Fruit fly (Drosophila melanogaster) whole organism, embryonic: ENCODE data around the gene CG15522.

Experiments
- B-H2 ChIP-seq: fragments of 200-800 bp; sonication (Bioruptor generic); optimal IDR thresholded peaks from 2 replicates; lab custom pipeline; 2018; ENCODE audit warnings: missing biosample characterization, mild to moderate bottlenecking, missing genetic modification characterization
- Bteb2 ChIP-seq: fragments of 200-800 bp; sonication (Bioruptor generic); optimal IDR thresholded peaks from 2 replicates; lab custom pipeline; 2016; ENCODE audit warnings: missing biosample characterization, missing genetic modification characterization
- C15 ChIP-seq: fragments of 200-800 bp; sonication (Bioruptor generic); IDR thresholded peaks from 3 replicates; pipeline ENCODE4 v1.3.6; 2022; ENCODE audit warnings: missing biosample characterization, missing genetic modification characterization
- CG11723 ChIP-seq: fragments of 200-800 bp; sonication (Bioruptor generic); optimal IDR thresholded peaks from 2 replicates; lab custom pipeline; 2017; ENCODE audit warnings: missing biosample characterization, mild to moderate bottlenecking, missing genetic modification characterization
- CG16813 ChIP-seq: fragments of 200-800 bp; sonication (Bioruptor generic); IDR thresholded peaks from 3 replicates; pipeline ENCODE4 v1.3.6; 2022; ENCODE audit warnings: missing biosample characterization, missing genetic modification characterization; ENCODE audit not compliant: partially characterized antibody
- CG17912 ChIP-seq: fragments of 200-800 bp; sonication (Bioruptor generic); optimal IDR thresholded peaks from 2 replicates; lab custom pipeline; 2018; ENCODE audit warnings: missing biosample characterization, mild to moderate bottlenecking, missing genetic modification characterization
- CG3065 ChIP-seq: fragments of 200-800 bp; sonication (Bioruptor generic); optimal IDR thresholded peaks from 2 replicates; lab custom pipeline; 2016; ENCODE audit warnings: missing biosample characterization, missing genetic modification characterization
- CG31388 ChIP-seq: fragments of 200-800 bp; sonication (Bioruptor generic); optimal IDR thresholded peaks from 2 replicates; lab custom pipeline; 2016; ENCODE audit warnings: missing biosample characterization, missing genetic modification characterization
- CG32767 ChIP-seq: fragments of 200-800 bp; sonication (Bioruptor generic); IDR thresholded peaks from 2 replicates; pipeline ENCODE4 v1.3.6; 2022; ENCODE audit warnings: missing biosample characterization, missing genetic modification characterization
- CG32772 ChIP-seq: fragments of 200-800 bp; sonication (Bioruptor generic); IDR thresholded peaks from 2 replicates; pipeline ENCODE4 v1.3.6; 2022; ENCODE audit warnings: missing biosample characterization, missing genetic modification characterization
- CG3838 ChIP-seq: fragments of 200-800 bp; sonication (Bioruptor generic); optimal IDR thresholded peaks from 3 replicates; lab custom pipeline; 2016; ENCODE audit warnings: missing biosample characterization, missing genetic modification characterization
- CG3995 ChIP-seq: fragments of 200-800 bp; sonication (Bioruptor generic); optimal IDR thresholded peaks from 3 replicates; lab custom pipeline; 2016; ENCODE audit warnings: missing biosample characterization, missing genetic modification characterization
- CG4360 ChIP-seq: fragments of 200-800 bp; sonication (Bioruptor generic); IDR thresholded peaks from 2 replicates; pipeline ENCODE4 v1.3.6; 2022; ENCODE audit warnings: missing biosample characterization, missing genetic modification characterization
- CG4854 ChIP-seq: fragments of 200-800 bp; sonication (Bioruptor generic); optimal IDR thresholded peaks from 2 replicates; lab custom pipeline; 2016; ENCODE audit warnings: missing biosample characterization, missing genetic modification characterization, inconsistent platforms
- CG5180 ChIP-seq: fragments of 200-800 bp; sonication (Bioruptor generic); optimal IDR thresholded peaks from 3 replicates; lab custom pipeline; 2017; ENCODE audit warnings: missing biosample characterization, missing genetic modification characterization, mild to moderate bottlenecking, moderate library complexity, missing genetic modification reagents
- CG6813 ChIP-seq: fragments of 200-800 bp; sonication (Bioruptor generic); optimal IDR thresholded peaks from 2 replicates; lab custom pipeline; 2017; ENCODE audit warnings: missing biosample characterization, missing genetic modification characterization, mild to moderate bottlenecking, moderate library complexity, missing genetic modification reagents
- CG7357 ChIP-seq: fragments of 200-800 bp; sonication (Bioruptor generic); IDR thresholded peaks from 3 replicates; pipeline ENCODE4 v1.3.6; 2022; ENCODE audit warnings: missing biosample characterization, missing genetic modification characterization
- CG9437 ChIP-seq: fragments of 200-800 bp; sonication (Bioruptor generic); optimal IDR thresholded peaks from 2 replicates; lab custom pipeline; 2018; ENCODE audit warnings: missing biosample characterization, mild to moderate bottlenecking, missing genetic modification characterization
- CHES-1-like ChIP-seq: fragments of 200-800 bp; sonication (Bioruptor generic); optimal IDR thresholded peaks from 2 replicates; lab custom pipeline; 2016; ENCODE audit warnings: missing biosample characterization, missing genetic modification characterization
- CTCF ChIP-seq: fragments of 200-800 bp; sonication (Bioruptor generic); optimal IDR thresholded peaks from 2 replicates; lab custom pipeline; 2017; ENCODE audit warnings: missing biosample characterization, mild to moderate bottlenecking, missing genetic modification characterization, moderate library complexity
- Dek ChIP-seq: fragments of 200-800 bp; sonication (Bioruptor generic); optimal IDR thresholded peaks from 3 replicates; lab custom pipeline; 2019; ENCODE audit warnings: missing biosample characterization, mild to moderate bottlenecking, missing genetic modification characterization, moderate library complexity
- Ets65A ChIP-seq: fragments of 200-800 bp; sonication (Bioruptor generic); peaks from one replicate; lab custom pipeline; 2016; ENCODE audit warnings: missing biosample characterization, missing genetic modification characterization
- Ets97D ChIP-seq: fragments of 200-800 bp; sonication (Bioruptor generic); optimal IDR thresholded peaks from 3 replicates; lab custom pipeline; 2016; ENCODE audit warnings: missing biosample characterization, missing genetic modification characterization
- HLH54F ChIP-seq: fragments of 200-800 bp; sonication (Bioruptor generic); optimal IDR thresholded peaks from 3 replicates; lab custom pipeline; 2016; ENCODE audit warnings: missing biosample characterization, missing genetic modification characterization
- NC2β ChIP-seq: fragments of 200-800 bp; sonication (Bioruptor generic); optimal IDR thresholded peaks from 2 replicates; lab custom pipeline; 2016; ENCODE audit warnings: missing biosample characterization, missing genetic modification characterization
- NFAT ChIP-seq: fragments of 200-800 bp; sonication (Bioruptor generic); IDR thresholded peaks from 2 replicates; pipeline ENCODE4 v1.3.6; 2022; ENCODE audit warnings: missing biosample characterization, missing genetic modification characterization
- Ptx1 ChIP-seq: fragments of 200-800 bp; sonication (Bioruptor generic); IDR thresholded peaks from 2 replicates; pipeline ENCODE4 v1.3.6; 2022; ENCODE audit warnings: missing biosample characterization, missing genetic modification characterization
- Side ChIP-seq: fragments of 200-800 bp; sonication (Bioruptor generic); optimal IDR thresholded peaks from 2 replicates; lab custom pipeline; 2016; ENCODE audit warnings: missing biosample characterization, missing genetic modification characterization
- Trl ChIP-seq, 3 experiments: fragments of >200 bp in 2 of 3; fragments of 200-800 bp in 1 of 3; sonication (Bioruptor generic) in 1 of 3; optimal IDR thresholded peaks; 2 replicates in 1 of 3; 3 replicates in 2 of 3; lab custom pipeline; 2016 to 2017; ENCODE audit warnings: missing biosample characterization in 1 of 3, missing genetic modification characterization in 1 of 3
- Usf ChIP-seq: fragments of 200-800 bp; sonication (Bioruptor generic); optimal IDR thresholded peaks from 2 replicates; lab custom pipeline; 2017; ENCODE audit warnings: missing genotype, missing biosample characterization, missing genetic modification characterization
- Xrp1 ChIP-seq: fragments of 200-800 bp; sonication (Bioruptor generic); IDR thresholded peaks from 2 replicates; pipeline ENCODE4 v1.3.6; 2022; ENCODE audit warnings: missing biosample characterization, missing genetic modification characterization
- ac ChIP-seq: fragments of 200-800 bp; sonication (Bioruptor generic); optimal IDR thresholded peaks from 3 replicates; lab custom pipeline; 2017; ENCODE audit warnings: missing biosample characterization, mild to moderate bottlenecking, missing genetic modification characterization
- bsh ChIP-seq, 2 experiments: fragments of 200-800 bp; sonication (Bioruptor generic); optimal IDR thresholded peaks; 2 replicates each; lab custom pipeline; 2017 to 2018; ENCODE audit warnings: mild to moderate bottlenecking in 2 of 2, missing biosample characterization in 2 of 2, missing genetic modification characterization in 2 of 2, moderate library complexity in 1 of 2
- chinmo ChIP-seq: fragments of 200-800 bp; sonication (Bioruptor generic); IDR thresholded peaks from 4 replicates; pipeline ENCODE4 v1.3.6; 2022; ENCODE audit warnings: missing biosample characterization, missing genetic modification characterization; ENCODE audit not compliant: partially characterized antibody
- crc ChIP-seq: fragments of 200-800 bp; sonication (Bioruptor generic); optimal IDR thresholded peaks from 2 replicates; lab custom pipeline; 2016; ENCODE audit warnings: missing biosample characterization, missing genetic modification characterization
- dan ChIP-seq: fragments of 200-800 bp; sonication (Bioruptor generic); IDR thresholded peaks from 2 replicates; pipeline ENCODE4 v1.3.6; 2022; ENCODE audit warnings: missing biosample characterization, missing genetic modification characterization
- dati ChIP-seq: fragments of 200-800 bp; sonication (Bioruptor generic); IDR thresholded peaks from 2 replicates; pipeline ENCODE4 v1.3.6; 2022; ENCODE audit warnings: missing biosample characterization, missing genetic modification characterization
- dimm ChIP-seq: fragments of 200-800 bp; sonication (Bioruptor generic); IDR thresholded peaks from 2 replicates; pipeline ENCODE4 v1.3.6; 2022; ENCODE audit warnings: missing biosample characterization, missing genetic modification characterization
- dmrt99B ChIP-seq: fragments of 200-800 bp; sonication (Bioruptor generic); optimal IDR thresholded peaks from 2 replicates; lab custom pipeline; 2018; ENCODE audit warnings: missing biosample characterization, mild to moderate bottlenecking, missing genetic modification characterization, moderate library complexity
- en ChIP-seq: fragments of 200-800 bp; sonication (Bioruptor generic); optimal IDR thresholded peaks from 2 replicates; lab custom pipeline; 2016; ENCODE audit warnings: missing biosample characterization, missing genetic modification characterization
- esg ChIP-seq: fragments of 200-800 bp; sonication (Bioruptor generic); conservative IDR thresholded peaks from 2 replicates; pipeline ENCODE4 v1.3.6; 2022; ENCODE audit warnings: missing biosample characterization, missing genetic modification characterization
- fd102C ChIP-seq: fragments of 200-800 bp; sonication (Bioruptor generic); optimal IDR thresholded peaks from 2 replicates; lab custom pipeline; 2018; ENCODE audit warnings: missing biosample characterization, mild to moderate bottlenecking, missing genetic modification characterization, moderate library complexity
- fd96Cb ChIP-seq: fragments of 200-800 bp; sonication (Bioruptor generic); optimal IDR thresholded peaks from 2 replicates; lab custom pipeline; 2018; ENCODE audit warnings: missing biosample characterization, mild to moderate bottlenecking, missing genetic modification characterization, moderate library complexity
- gcm2 ChIP-seq: fragments of 200-800 bp; sonication (Bioruptor generic); optimal IDR thresholded peaks from 2 replicates; lab custom pipeline; 2016; ENCODE audit warnings: missing biosample characterization, missing genetic modification characterization
- gfzf ChIP-seq: fragments of 200-800 bp; sonication (Bioruptor generic); optimal IDR thresholded peaks from 2 replicates; lab custom pipeline; 2016; ENCODE audit warnings: missing biosample characterization, mild to moderate bottlenecking, missing genetic modification characterization, moderate library complexity
- grn ChIP-seq: fragments of 200-800 bp; sonication (Bioruptor generic); optimal IDR thresholded peaks from 3 replicates; lab custom pipeline; 2017; ENCODE audit warnings: missing biosample characterization, missing genetic modification characterization
- ham ChIP-seq: fragments of 200-800 bp; sonication (Bioruptor generic); IDR thresholded peaks from 2 replicates; pipeline ENCODE4 v1.3.6; 2022; ENCODE audit warnings: missing biosample characterization, missing genetic modification characterization
- luna ChIP-seq: fragments of 200-800 bp; sonication (Bioruptor generic); optimal IDR thresholded peaks from 2 replicates; lab custom pipeline; 2016; ENCODE audit warnings: missing biosample characterization, missing genetic modification characterization
- maf-S ChIP-seq: fragments of 200-800 bp; sonication (Bioruptor generic); optimal IDR thresholded peaks from 2 replicates; lab custom pipeline; 2016; ENCODE audit warnings: missing biosample characterization, missing genetic modification characterization
- odd ChIP-seq: fragments of 200-800 bp; sonication (Bioruptor generic); optimal IDR thresholded peaks from 2 replicates; lab custom pipeline; 2017; ENCODE audit warnings: missing biosample characterization, mild to moderate bottlenecking, missing genetic modification characterization
- pum ChIP-seq: fragments of 200-800 bp; sonication (Bioruptor generic); optimal IDR thresholded peaks from 2 replicates; lab custom pipeline; 2016; ENCODE audit warnings: missing biosample characterization, missing genetic modification characterization
- tap ChIP-seq: fragments of 200-800 bp; optimal IDR thresholded peaks from 3 replicates; lab custom pipeline; 2019; ENCODE audit warnings: missing biosample characterization, mild to moderate bottlenecking, missing genetic modification characterization, moderate library complexity

Gene CG15522

DNA sequence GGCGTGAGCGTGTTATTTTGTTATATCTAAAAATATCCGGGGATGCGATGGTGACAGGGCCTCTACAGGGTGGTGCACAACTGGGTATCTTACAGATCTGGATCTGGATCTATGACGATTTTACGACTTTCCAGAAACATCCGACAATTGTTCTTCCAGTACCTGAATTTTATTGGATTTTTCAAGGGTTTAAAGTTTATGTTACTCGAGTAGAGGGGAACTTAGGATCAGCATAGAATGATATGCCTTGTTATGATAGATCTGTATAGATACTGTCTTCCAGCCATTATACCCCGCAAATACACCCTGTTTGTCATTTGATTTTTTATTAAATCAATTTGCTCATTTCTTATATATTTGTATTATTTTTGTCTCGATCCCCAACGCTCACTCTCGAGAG, 32.7 kb upstream of the CG15522 start (continued):
- TF ChIP-seq NFAT (GFP tag; lab: Robert Waterston, UW) (peak; percentile 32; the same call in 1 of the 2 replicates), grn (no peak), CG7357 (GFP tag; lab: Robert Waterston, UW) (peak; percentile 65; the same call in 2 of the 3 replicates), Ptx1 (GFP tag; lab: Robert Waterston, UW) (peak; percentile 59), bsh (GFP tag; optimal IDR thresholded peaks at IDR 0.05; lab: Kevin White, UChicago) (peak in 1 of 2 experiments; percentile 27), gcm2 (GFP tag; lab: Kevin White, UChicago) (no peak), CG4360 (no peak), Ets97D (GFP tag; lab: Kevin White, UChicago) (no peak), CTCF (no peak), CG16813 (no peak), odd (peak; percentile 20), CG6813 (peak; percentile 11), fd102C (GFP tag; lab: Kevin White, UChicago) (no peak), CG31388 (peak; percentile 18), Trl (optimal IDR thresholded peaks at IDR 0.05; lab: Kevin White, UChicago) (no peak), Trl (GFP tag; optimal IDR thresholded peaks at IDR 0.05; lab: Kevin White, UChicago) (peak; percentile 28), esg (peak; percentile 35; the same call in 1 of the 2 replicates), dimm (GFP tag; lab: Robert Waterston, UW) (no peak), pum (GFP tag; lab: Kevin White, UChicago) (peak; percentile 34), chinmo (GFP tag; lab: Robert Waterston, UW) (no peak), CG3995 (GFP tag; lab: Kevin White, UChicago) (peak; percentile 16), dmrt99B (tag; lab: Kevin White, UChicago) (peak; percentile 75), maf-S (GFP tag; lab: Kevin White, UChicago) (peak; percentile 18), Side (peak; percentile 4), CG9437 (GFP tag; lab: Kevin White, UChicago) (no peak), crc (GFP tag; lab: Kevin White, UChicago) (peak; percentile 39), HLH54F (peak; percentile 41), CG3065 (GFP tag; lab: Kevin White, UChicago) (no peak), tap (peak; percentile 61), CG32772 (GFP tag; lab: Robert Waterston, UW) (no peak), CG5180 (GFP tag; lab: Kevin White, UChicago) (peak; percentile 55), fd96Cb (tag; lab: Kevin White, UChicago) (peak; percentile 53), C15 (GFP tag; lab: Robert Waterston, UW) (no peak), Bteb2 (peak; percentile 52), dati (no peak), CG3838 (GFP tag; lab: Kevin White, UChicago) (no peak), Usf (GFP tag; lab: Kevin White, UChicago) (no peak), ham (GFP tag; lab: Robert Waterston, UW) (0 out of 2 replicates have a peak, but pooled peaks have one; percentile 32), en (GFP tag; lab: Kevin White, UChicago) (no peak), dan (GFP tag; lab: Robert Waterston, UW) (no peak), luna (GFP tag; lab: Kevin White, UChicago) (no peak), CG4854 (GFP tag; lab: Kevin White, UChicago) (peak; percentile 19), ac (GFP tag; lab: Kevin White, UChicago) (no peak), B-H2 (GFP tag; lab: Kevin White, UChicago) (no peak), CG17912 (GFP tag; lab: Kevin White, UChicago) (no peak), CHES-1-like (no peak), CG32767 (GFP tag; lab: Robert Waterston, UW) (peak; percentile 54; the same call in 1 of the 2 replicates), gfzf (GFP tag; lab: Kevin White, UChicago) (no peak), Dek (tag; lab: Kevin White, UChicago) (peak; percentile 57), Ets65A (GFP tag; lab: Kevin White, UChicago) (peak; percentile 80), NC2β (GFP tag; lab: Kevin White, UChicago) (no peak), CG11723 (GFP tag; lab: Kevin White, UChicago) (peak; percentile 24), Xrp1 (GFP tag; lab: Robert Waterston, UW) (peak; percentile 40; the same call in 1 of the 2 replicates)
